Worm (Caenorhabditis elegans) whole organism, L2 larva: Measurements from ENCODE around the gene acy-2.

Source experiments
- C34F6.9 ChIP-seq: fragments of 150-350 bp; optimal IDR thresholded peaks from 2 replicates; lab custom pipeline; 2014; ENCODE audit warnings: missing biosample characterization, missing genetic modification characterization
- F13H6.1 ChIP-seq: sonication (generic microtip); optimal IDR thresholded peaks from 2 replicates; lab custom pipeline; 2016; ENCODE audit warnings: missing genetic modification characterization, missing compliant biosample characterization
- Y55F3AM.14 ChIP-seq: fragments of 200-800 bp; sonication (Bioruptor generic); optimal IDR thresholded peaks from 2 replicates; lab custom pipeline; 2018; ENCODE audit warnings: mild to moderate bottlenecking, missing genetic modification characterization, missing compliant biosample characterization
- alr-1 ChIP-seq: fragments of 150-350 bp; optimal IDR thresholded peaks from 2 replicates; lab custom pipeline; 2014; ENCODE audit warnings: missing biosample characterization, missing genetic modification characterization
- aly-2 ChIP-seq: fragments of 150-350 bp; optimal IDR thresholded peaks from 2 replicates; lab custom pipeline; 2014; ENCODE audit warnings: missing biosample characterization, missing genetic modification characterization
- ama-1 ChIP-seq: fragments of 150-350 bp; optimal IDR thresholded peaks from 2 replicates; lab custom pipeline; 2018; ENCODE audit warnings: inconsistent platforms
- crh-2 ChIP-seq: sonication (generic microtip); optimal IDR thresholded peaks from 2 replicates; lab custom pipeline; 2017; ENCODE audit warnings: missing biosample characterization, missing genetic modification characterization
- egl-27 ChIP-seq: sonication (generic microtip); optimal IDR thresholded peaks from 3 replicates; lab custom pipeline; 2017; ENCODE audit warnings: missing biosample characterization, missing genetic modification reagents, missing genetic modification characterization
- elt-3 ChIP-seq: sonication (generic microtip); optimal IDR thresholded peaks from 2 replicates; lab custom pipeline; 2017; ENCODE audit warnings: missing biosample characterization, missing genetic modification characterization
- fos-1 ChIP-seq: fragments of 150-350 bp; optimal IDR thresholded peaks from 2 replicates; lab custom pipeline; 2014; ENCODE audit warnings: missing biosample characterization, missing genetic modification characterization
- gmeb-1 ChIP-seq: fragments of 150-350 bp; optimal IDR thresholded peaks from 2 replicates; lab custom pipeline; 2014; ENCODE audit warnings: missing biosample characterization, missing genetic modification characterization
- lin-13 ChIP-seq: fragments of 150-350 bp; optimal IDR thresholded peaks from 2 replicates; lab custom pipeline; 2014; ENCODE audit warnings: missing biosample characterization, missing genetic modification reagents, missing genetic modification characterization
- lin-39 ChIP-seq: fragments of 150-350 bp; optimal IDR thresholded peaks from 2 replicates; lab custom pipeline; 2014; ENCODE audit warnings: missing biosample characterization, missing genetic modification reagents, missing genetic modification characterization
- lsy-2 ChIP-seq, 2 experiments: fragments of 150-350 bp in 1 of 2; sonication (generic microtip) in 1 of 2; optimal IDR thresholded peaks; 2 replicates each; lab custom pipeline; 2014 to 2017; ENCODE audit warnings: missing biosample characterization in 2 of 2, missing genetic modification characterization in 2 of 2
- mab-5 ChIP-seq: fragments of 150-350 bp; optimal IDR thresholded peaks from 2 replicates; lab custom pipeline; 2014; ENCODE audit warnings: missing biosample characterization, missing genetic modification characterization
- mbf-1 ChIP-seq: sonication (generic microtip); optimal IDR thresholded peaks from 2 replicates; lab custom pipeline; 2017; ENCODE audit warnings: missing biosample characterization, missing genetic modification characterization
- mdl-1 ChIP-seq, 2 experiments: fragments of 150-350 bp in 1 of 2; sonication (generic microtip) in 1 of 2; optimal IDR thresholded peaks; 2 replicates each; lab custom pipeline; 2017; ENCODE audit warnings: missing biosample characterization in 2 of 2, missing genetic modification characterization in 2 of 2
- nhr-11 ChIP-seq: fragments of 150-350 bp; optimal IDR thresholded peaks from 2 replicates; lab custom pipeline; 2014; ENCODE audit warnings: missing biosample characterization, missing genetic modification characterization
- nhr-129 ChIP-seq: fragments of 150-350 bp; optimal IDR thresholded peaks from 2 replicates; lab custom pipeline; 2014; ENCODE audit warnings: missing biosample characterization, missing genetic modification characterization
- nhr-21 ChIP-seq: fragments of 150-350 bp; optimal IDR thresholded peaks from 2 replicates; lab custom pipeline; 2014; ENCODE audit warnings: missing biosample characterization, missing genetic modification characterization
- nhr-23 ChIP-seq: fragments of 150-350 bp; optimal IDR thresholded peaks from 2 replicates; lab custom pipeline; 2014; ENCODE audit warnings: missing biosample characterization, missing genetic modification reagents, missing genetic modification characterization
- nhr-237 ChIP-seq: fragments of 150-350 bp; optimal IDR thresholded peaks from 2 replicates; lab custom pipeline; 2014; ENCODE audit warnings: missing biosample characterization, missing genetic modification characterization
- nhr-25 ChIP-seq: fragments of 150-350 bp; sonication (generic microtip); optimal IDR thresholded peaks from 3 replicates; lab custom pipeline; 2014; ENCODE audit warnings: missing biosample characterization, missing genetic modification characterization
- nhr-6 ChIP-seq: fragments of 150-350 bp; optimal IDR thresholded peaks from 2 replicates; lab custom pipeline; 2014; ENCODE audit warnings: missing biosample characterization, missing genetic modification characterization
- nhr-77 ChIP-seq: fragments of 150-350 bp; optimal IDR thresholded peaks from 2 replicates; lab custom pipeline; 2014; ENCODE audit warnings: missing biosample characterization, missing genetic modification characterization
- peb-1 ChIP-seq: fragments of 150-350 bp; optimal IDR thresholded peaks from 2 replicates; lab custom pipeline; 2014; ENCODE audit warnings: missing biosample characterization, missing genetic modification characterization
- sem-4 ChIP-seq: fragments of 150-350 bp; optimal IDR thresholded peaks from 2 replicates; lab custom pipeline; 2014; ENCODE audit warnings: missing biosample characterization, missing genetic modification reagents, missing genetic modification characterization
- skn-1 ChIP-seq: sonication (generic microtip); optimal IDR thresholded peaks from 2 replicates; lab custom pipeline; 2017; ENCODE audit warnings: missing biosample characterization, missing genetic modification characterization
- sma-9 ChIP-seq, 2 experiments: fragments of 150-350 bp in 1 of 2; sonication (generic microtip) in 1 of 2; optimal IDR thresholded peaks; 2 replicates each; lab custom pipeline; 2014 to 2016; ENCODE audit warnings: missing genetic modification characterization in 2 of 2, mild to moderate bottlenecking in 1 of 2, missing biosample characterization in 1 of 2, missing compliant biosample characterization in 1 of 2, missing genetic modification reagents in 1 of 2, moderate library complexity in 1 of 2
- unc-55 ChIP-seq: fragments of 150-350 bp; sonication (generic microtip); optimal IDR thresholded peaks from 3 replicates; lab custom pipeline; 2014; ENCODE audit warnings: missing biosample characterization, missing genetic modification reagents, missing genetic modification characterization
- zag-1 ChIP-seq: fragments of 150-350 bp; optimal IDR thresholded peaks from 2 replicates; lab custom pipeline; 2014; ENCODE audit warnings: missing biosample characterization, missing genetic modification characterization
- ztf-1 ChIP-seq: fragments of 200-800 bp; sonication (Bioruptor generic); conservative IDR thresholded peaks from 2 replicates; pipeline ENCODE4 v1.3.6; 2022; ENCODE audit warnings: missing genetic modification characterization, missing compliant biosample characterization
- ztf-11 ChIP-seq: sonication (generic microtip); optimal IDR thresholded peaks from 2 replicates; lab custom pipeline; 2017; ENCODE audit warnings: missing biosample characterization, missing genetic modification characterization

The acy-2 gene

ce11 chrV:5986755-5987154, 10.9 kb downstream of the acy-2 start, which contains the start of gene C10F3.7:
Gene C10F3.7, minus strand, starts transcription at chrV:5986855.
- TF ChIP-seq lin-39 (no peak), skn-1 (tag; lab: Kevin White, UChicago) (no peak)
- TF ChIP-seq, all 48 proteins: peak for 0

- no peak for TF ChIP-seq unc-55 (GFP tag; lab: Kevin White, UChicago)
- TF ChIP-seq aly-2, result no peak
- no peak for TF ChIP-seq crh-2 (tag; lab: Kevin White, UChicago)
- no peak for TF ChIP-seq peb-1 (tag; lab: Kevin White, UChicago)
- no peak for TF ChIP-seq elt-3 (tag; lab: Kevin White, UChicago)
- TF ChIP-seq ama-1 (lab: Kevin White, UChicago), result no peak
- no peak for TF ChIP-seq nhr-23 (tag; lab: Kevin White, UChicago)
- no peak for TF ChIP-seq lin-39
- no peak for TF ChIP-seq C34F6.9 (tag; lab: Kevin White, UChicago)
Measured at ce11 chrV:5990383-5990782, 14.6 kb downstream of the acy-2 start, which contains the start of gene fut-8. Gene fut-8, minus strand, starts transcription at chrV:5990483.

DNA sequence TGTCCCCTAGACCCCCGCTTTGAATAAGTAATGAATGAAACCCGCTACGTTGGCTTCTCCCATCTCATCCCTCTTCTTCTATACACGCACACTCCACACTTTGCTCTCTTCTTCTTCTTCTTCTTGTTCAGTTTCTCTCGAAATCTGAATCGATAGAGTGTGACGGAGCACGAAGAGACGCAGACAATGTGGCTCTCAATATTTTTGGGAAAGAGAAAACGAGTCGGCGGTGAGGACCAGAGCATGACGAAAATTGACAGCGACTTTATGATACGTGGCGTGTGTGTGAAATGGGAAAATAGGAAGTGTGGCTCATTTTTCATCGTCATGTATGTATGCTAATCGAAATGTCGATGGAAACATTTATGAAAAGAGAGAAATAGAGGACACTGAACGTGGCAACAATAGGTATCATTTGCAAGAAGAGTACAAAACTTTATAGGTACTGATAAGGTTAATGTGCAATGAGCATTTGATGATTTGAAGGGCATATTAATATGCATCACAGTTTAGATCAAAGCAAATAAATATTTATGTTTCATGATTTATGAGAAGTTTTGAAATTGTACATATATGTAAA, 15.8 kb downstream of the acy-2 start:
- peak in 1 of 2 experiments; percentile 66 for TF ChIP-seq lsy-2 (tag; optimal IDR thresholded peaks at IDR 0.05; lab: Kevin White, UChicago)
- no peak for TF ChIP-seq nhr-77
- no peak for TF ChIP-seq ztf-11 (tag; lab: Kevin White, UChicago)
- no peak for TF ChIP-seq nhr-237 (tag; lab: Kevin White, UChicago)
- no peak for TF ChIP-seq mbf-1 (tag; lab: Kevin White, UChicago)
- TF ChIP-seq lin-39, result no peak
- TF ChIP-seq unc-55 (GFP tag; lab: Kevin White, UChicago), result peak; percentile 83
- peak; percentile 67 for TF ChIP-seq F13H6.1 (tag; lab: Kevin White, UChicago)
- peak; percentile 44 for TF ChIP-seq mab-5 (tag; lab: Kevin White, UChicago)
- no peak for TF ChIP-seq sem-4 (tag; lab: Kevin White, UChicago)
- TF ChIP-seq crh-2 (tag; lab: Kevin White, UChicago), result peak; percentile 94
- TF ChIP-seq mdl-1 (tag; optimal IDR thresholded peaks at IDR 0.05; lab: Kevin White, UChicago), result peak in 1 of 2 experiments; percentile 46
- TF ChIP-seq zag-1, result peak; percentile 80
- TF ChIP-seq nhr-6 (tag; lab: Kevin White, UChicago), result peak; percentile 58
- TF ChIP-seq nhr-21, result no peak
- no peak for TF ChIP-seq fos-1 (tag; lab: Kevin White, UChicago)
- TF ChIP-seq C34F6.9 (tag; lab: Kevin White, UChicago), result peak; percentile 84
- peak; percentile 86 for TF ChIP-seq nhr-129
- TF ChIP-seq nhr-11, result no peak
- TF ChIP-seq gmeb-1, result no peak
- TF ChIP-seq egl-27 (tag; lab: Kevin White, UChicago), result peak; percentile 48
- peak; percentile 2 for TF ChIP-seq sma-9 (GFP tag; optimal IDR thresholded peaks at IDR 0.05; lab: Kevin White, UChicago)
- no peak for TF ChIP-seq sma-9 (tag; optimal IDR thresholded peaks at IDR 0.05; lab: Kevin White, UChicago)
- TF ChIP-seq lin-13, result peak; percentile 30
- TF ChIP-seq, all 48 proteins: peak for 13

- TF ChIP-seq sem-4 (tag; lab: Kevin White, UChicago) (no peak), nhr-21 (no peak), nhr-25 (tag; lab: Kevin White, UChicago) (no peak), lin-39 (no peak), ztf-1 (no peak), nhr-23 (tag; lab: Kevin White, UChicago) (no peak), Y55F3AM.14 (no peak), mbf-1 (tag; lab: Kevin White, UChicago) (no peak), nhr-11 (no peak), alr-1 (tag; lab: Kevin White, UChicago) (no peak)
Measured at ce11 chrV:5995598-5995997, 19.8 kb downstream of the acy-2 start.

DNA sequence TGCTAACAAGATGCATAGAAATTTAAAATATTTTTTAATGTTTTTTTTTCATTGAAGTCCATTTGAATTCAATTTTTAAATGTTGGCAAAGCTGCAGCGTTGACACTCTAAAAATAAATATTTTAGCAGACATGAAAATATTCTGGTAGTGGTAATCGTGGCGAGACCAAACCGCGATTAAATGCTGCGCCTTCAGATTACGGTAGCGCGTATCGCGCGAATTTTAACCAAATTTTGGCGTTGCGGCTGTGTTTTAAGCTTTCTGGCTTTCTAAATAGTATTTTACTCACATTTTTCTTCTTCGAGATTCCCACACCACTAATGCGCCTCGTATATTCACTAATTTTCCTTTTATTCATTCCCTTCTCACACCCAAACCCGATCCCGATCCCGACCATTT, 20.3 kb downstream of the acy-2 start, which contains the start of gene cpg-4:
Gene cpg-4 (plus strand): TSS at position 303 of the 400 bp plus-strand sequence.
- no peak for TF ChIP-seq F13H6.1 (tag; lab: Kevin White, UChicago)
- TF ChIP-seq alr-1 (tag; lab: Kevin White, UChicago), result no peak
- TF ChIP-seq sma-9 (GFP tag; optimal IDR thresholded peaks at IDR 0.05; lab: Kevin White, UChicago), result no peak
- no peak for TF ChIP-seq sma-9 (tag; optimal IDR thresholded peaks at IDR 0.05; lab: Kevin White, UChicago)
- no peak for TF ChIP-seq nhr-23 (tag; lab: Kevin White, UChicago)
- no peak for TF ChIP-seq ztf-11 (tag; lab: Kevin White, UChicago)
- no peak for TF ChIP-seq mbf-1 (tag; lab: Kevin White, UChicago)
- no peak for TF ChIP-seq egl-27 (tag; lab: Kevin White, UChicago)
- no peak for TF ChIP-seq Y55F3AM.14
